Worm (Caenorhabditis elegans): ENCODE results near the gene dcap-1.

DNA sequence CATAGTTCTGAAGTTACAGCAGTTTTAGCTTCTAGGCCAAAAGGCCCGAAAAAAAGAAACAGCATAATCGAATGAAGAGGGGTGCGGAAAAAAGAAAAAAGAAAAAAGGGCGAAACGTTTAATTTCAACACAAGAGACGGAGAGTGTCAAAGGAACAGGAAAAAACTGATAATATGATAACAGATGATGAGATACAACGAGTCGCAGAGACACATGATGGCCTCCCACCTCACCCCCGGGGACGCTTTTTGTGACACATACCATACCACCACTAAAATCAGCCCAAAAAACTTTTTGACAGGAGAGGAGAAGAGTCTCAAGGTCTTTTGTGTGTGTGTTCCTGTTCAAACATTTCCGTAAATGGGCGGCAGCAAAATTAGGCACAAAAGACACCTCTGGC is 19.5 kb downstream of the dcap-1 start:
- no peak for TF ChIP-seq elt-3 (tag; optimal IDR thresholded peaks at IDR 0.05)
- no peak for TF ChIP-seq ceh-28 (tag; optimal IDR thresholded peaks at IDR 0.05)
- no peak for TF ChIP-seq nhr-11 (tag; optimal IDR thresholded peaks at IDR 0.05)
- TF ChIP-seq ztf-11 (tag; optimal IDR thresholded peaks at IDR 0.05): no peak
- no peak for TF ChIP-seq fkh-10 (GFP tag; optimal IDR thresholded peaks at IDR 0.05)
- no peak for TF ChIP-seq unc-62 (GFP tag; optimal IDR thresholded peaks at IDR 0.05)
- TF ChIP-seq ZK546.5 (tag; optimal IDR thresholded peaks at IDR 0.05): no peak
- no peak for TF ChIP-seq nhr-237 (tag; optimal IDR thresholded peaks at IDR 0.05)
- peak; percentile 15 for TF ChIP-seq snpc-4 (tag; optimal IDR thresholded peaks at IDR 0.05)
- no peak for TF ChIP-seq mdl-1 (tag; optimal IDR thresholded peaks at IDR 0.05)
- TF ChIP-seq sea-2 (GFP tag; optimal IDR thresholded peaks at IDR 0.05): no peak

Measured in whole organism, L3 larva.